Worm (Caenorhabditis elegans) whole organism, young adult: ENCODE data around the gene acp-1.

Source experiments
- B0019.2 ChIP-seq: fragments of 200-800 bp; sonication (Bioruptor generic); conservative IDR thresholded peaks from 2 replicates; pipeline ENCODE4 v1.3.6; 2022; ENCODE audit warnings: missing genetic modification reagents, missing genetic modification characterization, missing compliant biosample characterization
- F52B5.7 ChIP-seq: sonication (generic microtip); optimal IDR thresholded peaks from 2 replicates; lab custom pipeline; 2016; ENCODE audit warnings: mild to moderate bottlenecking, missing genetic modification characterization, missing compliant biosample characterization
- F55B11.4 ChIP-seq: sonication (generic microtip); optimal IDR thresholded peaks from 2 replicates; lab custom pipeline; 2016; ENCODE audit warnings: missing compliant biosample characterization, missing genetic modification characterization, borderline replicate concordance; ENCODE audit not compliant: insufficient read depth
- ama-1 ChIP-seq, 3 experiments: fragments of 150-350 bp in 1 of 3; sonication (generic microtip) in 2 of 3; optimal IDR thresholded peaks; 2 replicates each; lab custom pipeline; 2014 to 2018; ENCODE audit warnings: missing biosample characterization in 2 of 3, missing genetic modification characterization in 2 of 3, missing genetic modification reagents in 2 of 3
- athp-1 ChIP-seq: sonication (generic microtip); optimal IDR thresholded peaks from 2 replicates; lab custom pipeline; 2017; ENCODE audit warnings: mild to moderate bottlenecking, missing genetic modification characterization, missing compliant biosample characterization
- dpl-1 ChIP-seq: fragments of 150-350 bp; optimal IDR thresholded peaks from 2 replicates; lab custom pipeline; 2014; ENCODE audit warnings: missing biosample characterization, missing genetic modification reagents, missing genetic modification characterization
- nhr-80 ChIP-seq: sonication (generic microtip); optimal IDR thresholded peaks from 2 replicates; lab custom pipeline; 2016; ENCODE audit warnings: missing genetic modification characterization, missing compliant biosample characterization
- pha-4 ChIP-seq: fragments of 150-350 bp; sonication (generic microtip); optimal IDR thresholded peaks from 2 replicates; lab custom pipeline; 2014; ENCODE audit warnings: missing biosample characterization, missing genetic modification reagents, missing genetic modification characterization
- rcor-1 ChIP-seq: fragments of 200-800 bp; sonication (Bioruptor generic); IDR thresholded peaks from 2 replicates; pipeline ENCODE4 v1.3.6; 2022; ENCODE audit warnings: missing genetic modification reagents, missing genetic modification characterization, missing compliant biosample characterization
- sea-2 ChIP-seq: fragments of 200-800 bp; sonication (Bioruptor generic); IDR thresholded peaks from 2 replicates; pipeline ENCODE4 v1.3.6; 2022; ENCODE audit warnings: missing genetic modification characterization, missing compliant biosample characterization

- TF ChIP-seq F52B5.7 (no peak), B0019.2 (GFP tag; lab: Robert Waterston, UW) (no peak), F55B11.4 (tag; lab: Kevin White, UChicago) (no peak), ama-1 (optimal IDR thresholded peaks at IDR 0.05; lab: Kevin White, UChicago) (no peak), ama-1 (GFP tag; optimal IDR thresholded peaks at IDR 0.05; lab: Kevin White, UChicago) (no peak), nhr-80 (tag; lab: Kevin White, UChicago) (no peak), athp-1 (tag; lab: Kevin White, UChicago) (no peak), dpl-1 (GFP tag; lab: Kevin White, UChicago) (no peak), sea-2 (no peak), pha-4 (tag; lab: Kevin White, UChicago) (no peak), rcor-1 (GFP tag; lab: Robert Waterston, UW) (no peak)
Measured at ce11 chrX:3385362-3385761, at the start of gene acp-1.
